Fruit fly (Drosophila melanogaster) whole organism, embryonic: ENCODE results near the gene schlank.

Experiments used
- Abd-B ChIP-seq: fragments of 200-800 bp; sonication (Bioruptor generic); optimal IDR thresholded peaks from 2 replicates; lab custom pipeline; 2018; ENCODE audit warnings: missing biosample characterization, mild to moderate bottlenecking, missing genetic modification characterization, moderate library complexity
- BEAF-32 ChIP-seq: fragments of 200-800 bp; sonication (Bioruptor generic); optimal IDR thresholded peaks from 3 replicates; lab custom pipeline; 2017; ENCODE audit warnings: missing biosample characterization, missing genetic modification characterization, mild to moderate bottlenecking, moderate library complexity, missing genetic modification reagents
- CG10147 ChIP-seq: fragments of 200-800 bp; sonication (Bioruptor generic); optimal IDR thresholded peaks from 2 replicates; lab custom pipeline; 2019; ENCODE audit warnings: missing biosample characterization, mild to moderate bottlenecking, missing genetic modification characterization, moderate library complexity
- CG10654 ChIP-seq: fragments of 200-800 bp; sonication (Bioruptor generic); optimal IDR thresholded peaks from 2 replicates; lab custom pipeline; 2016; ENCODE audit warnings: missing biosample characterization, missing genetic modification characterization
- CG11398 ChIP-seq: fragments of 200-800 bp; sonication (Bioruptor generic); optimal IDR thresholded peaks from 2 replicates; lab custom pipeline; 2016; ENCODE audit warnings: missing biosample characterization, missing genetic modification characterization
- CG11695 ChIP-seq: fragments of 200-800 bp; sonication (Bioruptor generic); IDR thresholded peaks from 3 replicates; pipeline ENCODE4 v1.3.6; 2022; ENCODE audit warnings: missing biosample characterization, missing genetic modification characterization
- CG12104 ChIP-seq: fragments of 200-800 bp; sonication (Bioruptor generic); optimal IDR thresholded peaks from 3 replicates; lab custom pipeline; 2016; ENCODE audit warnings: missing biosample characterization, missing genetic modification characterization
- CG14441 ChIP-seq: fragments of 200-800 bp; sonication (Bioruptor generic); IDR thresholded peaks from 2 replicates; pipeline ENCODE4 v1.3.6; 2022; ENCODE audit warnings: missing biosample characterization, missing genetic modification characterization
- CG15073 ChIP-seq: fragments of 200-800 bp; sonication (Bioruptor generic); optimal IDR thresholded peaks from 2 replicates; lab custom pipeline; 2016; ENCODE audit warnings: missing biosample characterization, missing genetic modification characterization
- CG2116 ChIP-seq: fragments of 200-800 bp; sonication (Bioruptor generic); optimal IDR thresholded peaks from 3 replicates; lab custom pipeline; 2018; ENCODE audit warnings: missing biosample characterization, mild to moderate bottlenecking, missing genetic modification characterization
- CG31365 ChIP-seq: fragments of 200-800 bp; sonication (Bioruptor generic); optimal IDR thresholded peaks from 2 replicates; lab custom pipeline; 2018; ENCODE audit warnings: missing biosample characterization, mild to moderate bottlenecking, missing genetic modification characterization
- CG31388 ChIP-seq: fragments of 200-800 bp; sonication (Bioruptor generic); optimal IDR thresholded peaks from 2 replicates; lab custom pipeline; 2016; ENCODE audit warnings: missing biosample characterization, missing genetic modification characterization
- CG3163 ChIP-seq: fragments of 200-800 bp; sonication (Bioruptor generic); optimal IDR thresholded peaks from 3 replicates; lab custom pipeline; 2016; ENCODE audit warnings: missing biosample characterization, missing genetic modification characterization
- CG32772 ChIP-seq: fragments of 200-800 bp; sonication (Bioruptor generic); IDR thresholded peaks from 2 replicates; pipeline ENCODE4 v1.3.6; 2022; ENCODE audit warnings: missing biosample characterization, missing genetic modification characterization
- CG6765 ChIP-seq: fragments of 200-800 bp; sonication (Bioruptor generic); optimal IDR thresholded peaks from 3 replicates; lab custom pipeline; 2017; ENCODE audit warnings: missing biosample characterization, mild to moderate bottlenecking, missing genetic modification characterization
- CG7357 ChIP-seq: fragments of 200-800 bp; sonication (Bioruptor generic); IDR thresholded peaks from 3 replicates; pipeline ENCODE4 v1.3.6; 2022; ENCODE audit warnings: missing biosample characterization, missing genetic modification characterization
- CG7928 ChIP-seq: fragments of 200-800 bp; sonication (Bioruptor generic); optimal IDR thresholded peaks from 2 replicates; lab custom pipeline; 2017; ENCODE audit warnings: missing biosample characterization, mild to moderate bottlenecking, missing genetic modification characterization
- CG8290 ChIP-seq, 3 experiments: fragments of 200-800 bp; sonication (Bioruptor generic); optimal IDR thresholded peaks; 2 replicates each; lab custom pipeline; 2016 to 2019; ENCODE audit warnings: missing biosample characterization in 3 of 3, missing genetic modification characterization in 3 of 3, mild to moderate bottlenecking in 2 of 3, moderate library complexity in 1 of 3
- CG8924 ChIP-seq: fragments of 200-800 bp; optimal IDR thresholded peaks from 3 replicates; lab custom pipeline; 2019; ENCODE audit warnings: missing biosample characterization, mild to moderate bottlenecking, missing genetic modification characterization, moderate library complexity
- CG8944 ChIP-seq: fragments of 200-800 bp; sonication (Bioruptor generic); optimal IDR thresholded peaks from 3 replicates; lab custom pipeline; 2016; ENCODE audit warnings: missing biosample characterization, missing genetic modification characterization
- CG9215 ChIP-seq: fragments of 200-800 bp; sonication (Bioruptor generic); IDR thresholded peaks from 2 replicates; pipeline ENCODE4 v1.3.6; 2022; ENCODE audit warnings: missing biosample characterization, missing genetic modification characterization
- CG9797 ChIP-seq: fragments of 200-800 bp; sonication (Bioruptor generic); optimal IDR thresholded peaks from 3 replicates; lab custom pipeline; 2018; ENCODE audit warnings: missing biosample characterization, mild to moderate bottlenecking, missing genetic modification characterization
- CkIIα-i1 ChIP-seq: fragments of 200-800 bp; sonication (Bioruptor generic); IDR thresholded peaks from 2 replicates; pipeline ENCODE4 v1.3.6; 2022; ENCODE audit warnings: missing biosample characterization, missing genetic modification characterization
- CrebB ChIP-seq: fragments of 200-800 bp; sonication (Bioruptor generic); optimal IDR thresholded peaks from 3 replicates; lab custom pipeline; 2018; ENCODE audit warnings: missing biosample characterization, mild to moderate bottlenecking, missing genetic modification characterization
- Drgx ChIP-seq: fragments of 200-800 bp; sonication (Bioruptor generic); IDR thresholded peaks from 2 replicates; pipeline ENCODE4 v1.3.6; 2022; ENCODE audit warnings: missing biosample characterization, missing genetic modification characterization
- E2f2 ChIP-seq: fragments of 200-800 bp; sonication (Bioruptor generic); IDR thresholded peaks from 2 replicates; pipeline ENCODE4 v1.3.6; 2022; ENCODE audit warnings: missing biosample characterization, missing genetic modification characterization
- Ets97D ChIP-seq: fragments of 200-800 bp; sonication (Bioruptor generic); optimal IDR thresholded peaks from 3 replicates; lab custom pipeline; 2016; ENCODE audit warnings: missing biosample characterization, missing genetic modification characterization
- Fer1 ChIP-seq: fragments of 200-800 bp; sonication (Bioruptor generic); optimal IDR thresholded peaks from 2 replicates; lab custom pipeline; 2017; ENCODE audit warnings: missing biosample characterization, mild to moderate bottlenecking, missing genetic modification characterization
- Med ChIP-seq: fragments of 200-800 bp; sonication (Bioruptor generic); peaks from one replicate; lab custom pipeline; 2016; ENCODE audit warnings: missing biosample characterization, missing genetic modification characterization, mild to moderate bottlenecking, inconsistent platforms, moderate library complexity
- Myb ChIP-seq: fragments of 200-800 bp; sonication (Bioruptor generic); optimal IDR thresholded peaks from 2 replicates; lab custom pipeline; 2016; ENCODE audit warnings: missing biosample characterization, missing genetic modification characterization
- Nf-YA ChIP-seq: fragments of 200-800 bp; sonication (Bioruptor generic); IDR thresholded peaks from 2 replicates; pipeline ENCODE4 v1.3.6; 2022; ENCODE audit warnings: missing biosample characterization, missing genetic modification characterization
- Ptx1 ChIP-seq: fragments of 200-800 bp; sonication (Bioruptor generic); IDR thresholded peaks from 2 replicates; pipeline ENCODE4 v1.3.6; 2022; ENCODE audit warnings: missing biosample characterization, missing genetic modification characterization
- Ravus ChIP-seq: fragments of 200-800 bp; sonication (Bioruptor generic); IDR thresholded peaks from 2 replicates; pipeline ENCODE4 v1.3.6; 2022; ENCODE audit warnings: missing biosample characterization, missing genetic modification characterization
- Sry-δ ChIP-seq: fragments of 200-800 bp; sonication (Bioruptor generic); optimal IDR thresholded peaks from 2 replicates; lab custom pipeline; 2016; ENCODE audit warnings: missing biosample characterization, missing genetic modification characterization
- YL-1 ChIP-seq: fragments of 200-800 bp; sonication (Bioruptor generic); optimal IDR thresholded peaks from 3 replicates; lab custom pipeline; 2017; ENCODE audit warnings: missing biosample characterization, mild to moderate bottlenecking, missing genetic modification characterization
- bbx ChIP-seq: fragments of 200-800 bp; sonication (Bioruptor generic); IDR thresholded peaks from 2 replicates; pipeline ENCODE4 v1.3.6; 2022; ENCODE audit warnings: missing biosample characterization, missing genetic modification characterization; ENCODE audit not compliant: partially characterized antibody
- br ChIP-seq: fragments of >200 bp; optimal IDR thresholded peaks from 2 replicates; lab custom pipeline; 2017
- btn ChIP-seq: fragments of 200-800 bp; sonication (Bioruptor generic); optimal IDR thresholded peaks from 2 replicates; lab custom pipeline; 2016; ENCODE audit warnings: missing biosample characterization, missing genetic modification characterization
- cad ChIP-seq: fragments of >200 bp; optimal IDR thresholded peaks from 2 replicates; lab custom pipeline; 2017; ENCODE audit warnings: missing biosample characterization, missing genetic modification characterization
- chn ChIP-seq: fragments of 200-800 bp; sonication (Bioruptor generic); optimal IDR thresholded peaks from 2 replicates; lab custom pipeline; 2016; ENCODE audit warnings: missing biosample characterization, missing genetic modification characterization
- dysf ChIP-seq: fragments of 200-800 bp; sonication (Bioruptor generic); IDR thresholded peaks from 3 replicates; pipeline ENCODE4 v1.3.6; 2022; ENCODE audit warnings: missing biosample characterization, missing genetic modification characterization
- gfzf ChIP-seq: fragments of 200-800 bp; sonication (Bioruptor generic); optimal IDR thresholded peaks from 2 replicates; lab custom pipeline; 2016; ENCODE audit warnings: missing biosample characterization, mild to moderate bottlenecking, missing genetic modification characterization, moderate library complexity
- hkb ChIP-seq, 2 experiments: fragments of 200-800 bp in 1 of 2; fragments of >200 bp in 1 of 2; sonication (Bioruptor generic) in 1 of 2; IDR thresholded peaks in 1 of 2; optimal IDR thresholded peaks in 1 of 2; 2 replicates each; pipeline versions ENCODE4 v1.3.6 to Lab custom; 2017 to 2022; ENCODE audit warnings: missing biosample characterization in 1 of 2, missing genetic modification characterization in 1 of 2
- lmd ChIP-seq: fragments of 200-800 bp; sonication (Bioruptor generic); IDR thresholded peaks from 2 replicates; pipeline ENCODE4 v1.3.6; 2022; ENCODE audit warnings: missing biosample characterization, missing genetic modification characterization
- maf-S ChIP-seq: fragments of 200-800 bp; sonication (Bioruptor generic); optimal IDR thresholded peaks from 2 replicates; lab custom pipeline; 2016; ENCODE audit warnings: missing biosample characterization, missing genetic modification characterization
- peb ChIP-seq: fragments of 200-800 bp; sonication (Bioruptor generic); IDR thresholded peaks from 2 replicates; pipeline ENCODE4 v1.3.6; 2022; ENCODE audit warnings: missing biosample characterization, missing genetic modification characterization
- row ChIP-seq: fragments of 200-800 bp; sonication (Bioruptor generic); IDR thresholded peaks from 3 replicates; pipeline ENCODE4 v1.3.6; 2022; ENCODE audit warnings: missing biosample characterization, missing genetic modification characterization
- salm ChIP-seq: fragments of 200-800 bp; sonication (Bioruptor generic); optimal IDR thresholded peaks from 2 replicates; lab custom pipeline; 2018; ENCODE audit warnings: missing biosample characterization, mild to moderate bottlenecking, missing genetic modification characterization
- sima ChIP-seq: fragments of 200-800 bp; sonication (Bioruptor generic); optimal IDR thresholded peaks from 2 replicates; lab custom pipeline; 2016; ENCODE audit warnings: missing biosample characterization, missing genetic modification characterization
- stc ChIP-seq: fragments of 200-800 bp; sonication (Bioruptor generic); IDR thresholded peaks from 2 replicates; pipeline ENCODE4 v1.3.6; 2022; ENCODE audit warnings: missing biosample characterization, missing genetic modification characterization
- toy ChIP-seq: fragments of 200-800 bp; sonication (Bioruptor generic); IDR thresholded peaks from 2 replicates; pipeline ENCODE4 v1.3.6; 2022; ENCODE audit warnings: missing biosample characterization, missing genetic modification characterization
- unc-4 ChIP-seq: fragments of 200-800 bp; sonication (Bioruptor generic); IDR thresholded peaks from 2 replicates; pipeline ENCODE4 v1.3.6; 2022; ENCODE audit warnings: missing biosample characterization, missing genetic modification characterization; ENCODE audit not compliant: partially characterized antibody

The schlank gene

DNA sequence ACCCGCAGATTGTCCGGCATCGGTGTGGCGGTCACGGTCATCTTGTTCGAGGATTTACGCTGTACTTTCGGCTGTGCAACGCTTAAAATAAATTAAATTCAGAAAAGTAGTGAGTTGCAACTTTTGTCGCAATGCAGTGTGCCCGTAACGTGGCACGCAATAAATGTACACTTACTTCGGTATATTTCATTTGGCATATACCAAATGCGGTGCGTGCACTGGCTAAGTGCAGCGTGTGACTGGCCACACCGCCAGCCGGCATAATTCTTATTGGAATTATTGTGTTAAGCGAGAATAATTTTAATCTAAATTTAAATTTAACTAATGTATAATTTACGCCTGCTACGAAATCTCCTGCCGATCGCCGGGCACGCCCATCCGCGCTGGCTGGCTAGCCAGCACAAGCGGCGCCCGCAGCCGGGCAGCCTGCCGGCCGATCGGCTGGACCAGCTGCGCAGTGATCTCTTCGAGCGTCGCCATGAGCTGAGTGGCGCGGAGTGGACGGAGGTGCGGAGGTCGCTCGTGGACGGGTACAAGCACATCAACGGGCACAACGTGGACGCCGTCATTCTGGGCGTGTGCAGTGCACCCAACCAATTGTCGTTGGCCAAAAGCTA lies 24.2 kb upstream of the schlank start, which contains the start of the genes Rpt4 and mldr (continued):
- TF ChIP-seq lmd (GFP tag; lab: Robert Waterston, UW) (no peak), CG11398 (no peak), CG32772 (GFP tag; lab: Robert Waterston, UW) (no peak), CG31365 (no peak), CG10654 (GFP tag; lab: Kevin White, UChicago) (no peak), Myb (GFP tag; lab: Kevin White, UChicago) (peak; percentile 32), peb (no peak), CG6765 (GFP tag; lab: Kevin White, UChicago) (no peak), Abd-B (GFP tag; lab: Kevin White, UChicago) (no peak), unc-4 (GFP tag; lab: Robert Waterston, UW) (peak; percentile 41), CG2116 (GFP tag; lab: Kevin White, UChicago) (peak; percentile 12), CG12104 (GFP tag; lab: Kevin White, UChicago) (no peak), CG7357 (GFP tag; lab: Robert Waterston, UW) (no peak), CkIIα-i1 (GFP tag; lab: Robert Waterston, UW) (no peak), Drgx (GFP tag; lab: Robert Waterston, UW) (no peak), btn (no peak), CG31388 (GFP tag; lab: Kevin White, UChicago) (no peak), CG8290 (GFP tag; optimal IDR thresholded peaks at IDR 0.05; lab: Kevin White, UChicago) (no peak), CG8290 (tag; optimal IDR thresholded peaks at IDR 0.05; lab: Kevin White, UChicago) (no peak), CG3163 (GFP tag; lab: Kevin White, UChicago) (no peak), sima (no peak), hkb (optimal IDR thresholded peaks at IDR 0.05; lab: Kevin White, UChicago) (no peak), hkb (GFP tag; IDR thresholded peaks at IDR 0.05; lab: Robert Waterston, UW) (no peak), Ptx1 (GFP tag; lab: Robert Waterston, UW) (no peak), CG9215 (GFP tag; lab: Robert Waterston, UW) (no peak), salm (tag; lab: Kevin White, UChicago) (no peak), CG15073 (GFP tag; lab: Kevin White, UChicago) (no peak), toy (no peak), stc (GFP tag; lab: Robert Waterston, UW) (no peak), Nf-YA (GFP tag; lab: Robert Waterston, UW) (no peak), CG11695 (GFP tag; lab: Robert Waterston, UW) (no peak), CG14441 (GFP tag; lab: Robert Waterston, UW) (no peak), row (no peak; the same call in 2 of the 3 replicates)
- TF ChIP-seq, all 482 proteins: peak for 58

DNA sequence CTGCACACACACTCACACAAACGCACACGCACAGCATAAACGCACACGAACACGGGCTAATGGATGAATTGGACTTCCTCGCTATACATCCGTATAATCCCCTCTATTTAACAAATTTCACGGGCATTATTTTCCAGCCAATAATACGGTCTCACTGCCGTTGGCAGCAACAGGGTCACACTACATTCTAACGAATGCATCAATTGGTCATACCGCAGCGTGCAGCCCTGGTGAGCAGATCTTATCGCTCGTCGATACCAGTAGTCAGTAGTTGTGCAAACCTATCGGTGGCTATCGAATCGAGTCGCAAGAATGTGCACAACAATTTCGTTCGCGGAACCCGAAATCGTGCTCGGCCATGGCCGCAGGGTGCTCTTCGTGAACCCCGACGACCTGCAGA lies 20.8 kb upstream of the schlank start, which contains the start of the genes Top3beta and wuho:
Top3beta (minus strand) TSS at position 149 of the 400 bp plus-strand sequence.
wuho (plus strand) TSS at position 259 of the 400 bp plus-strand sequence.
- TF ChIP-seq chn (peak; percentile 8), cad (no peak), CrebB (tag; lab: Kevin White, UChicago) (peak; percentile 41), E2f2 (GFP tag; lab: Robert Waterston, UW) (peak; percentile 49), maf-S (GFP tag; lab: Kevin White, UChicago) (peak; percentile 57), CG6765 (GFP tag; lab: Kevin White, UChicago) (no peak), CG8944 (GFP tag; lab: Kevin White, UChicago) (peak; percentile 16), Ets97D (peak; percentile 93), BEAF-32 (GFP tag; lab: Kevin White, UChicago) (peak; percentile 66), Med (GFP tag; lab: Kevin White, UChicago) (peak; percentile 91), Ravus (GFP tag; lab: Robert Waterston, UW) (no peak), Fer1 (GFP tag; lab: Kevin White, UChicago) (peak; percentile 68), bbx (GFP tag; lab: Robert Waterston, UW) (peak; percentile 79), Sry-δ (peak; percentile 83), YL-1 (GFP tag; lab: Kevin White, UChicago) (peak; percentile 93), dysf (GFP tag; lab: Robert Waterston, UW) (peak; percentile 18; the same call in 1 of the 3 replicates), CG7928 (peak; percentile 97), CG8924 (tag; lab: Kevin White, UChicago) (peak; percentile 58), gfzf (GFP tag; lab: Kevin White, UChicago) (peak; percentile 99), CkIIα-i1 (GFP tag; lab: Robert Waterston, UW) (no peak), br (lab: Kevin White, UChicago) (no peak), CG9797 (GFP tag; lab: Kevin White, UChicago) (peak; percentile 99), CG10147 (GFP tag; lab: Kevin White, UChicago) (peak; percentile 14)
